Comparison of ENCODE assay signal across 1 fruit fly cellular context in genomic region chr3R:26333319-26333718, dm6.
A peak's percentile ranks its signal among the peaks of the same experiment; 100 is the strongest.
TF ChIP-seq lines count a peak whose summit lies in the region.

No protein-coding gene starts in this region.

TF ChIP-seq in whole organism, embryonic, 481 proteins besides CTCF, POLR2A, EP300 and RAD21 (continued from another document):
- peak; percentile 16 for TF ChIP-seq CG13624 (GFP tag; optimal IDR thresholded peaks at IDR 0.05; lab: Kevin White, UChicago)
- TF ChIP-seq ftz-f1 (GFP tag; optimal IDR thresholded peaks at IDR 0.05; lab: Kevin White, UChicago), result no peak
- peak; percentile 36 for TF ChIP-seq fd96Cb (tag; optimal IDR thresholded peaks at IDR 0.05; lab: Kevin White, UChicago)
- TF ChIP-seq Nf-YC (tag; optimal IDR thresholded peaks at IDR 0.05; lab: Kevin White, UChicago), result peak; percentile 15
